Worm (Caenorhabditis elegans) whole organism, early embryonic: ENCODE measurements around the gene F38E1.10.
A peak's percentile ranks its signal among the peaks of the same experiment; 100 is the strongest.
"Not testable (repeated sequence)": the region's sequence is repeated elsewhere in the genome, so short reads cannot be mapped to it uniquely, and the experiment has no call there.

Experiments used
- B0310.2 ChIP-seq: sonication (generic microtip); optimal IDR thresholded peaks from 2 replicates; lab custom pipeline; 2016; ENCODE audit warnings: mild to moderate bottlenecking, missing genetic modification characterization, missing compliant biosample characterization
- F13C5.2 ChIP-seq: sonication (generic microtip); optimal IDR thresholded peaks from 2 replicates; lab custom pipeline; 2017; ENCODE audit warnings: mild to moderate bottlenecking, missing genetic modification characterization, inconsistent platforms, missing compliant biosample characterization
- aly-1 ChIP-seq: sonication (generic microtip); optimal IDR thresholded peaks from 2 replicates; lab custom pipeline; 2016; ENCODE audit warnings: missing genetic modification characterization, missing compliant biosample characterization
- ama-1 ChIP-seq: fragments of 150-350 bp; optimal IDR thresholded peaks from 2 replicates; lab custom pipeline; 2014
- ceh-13 ChIP-seq: fragments of 200-800 bp; sonication (Bioruptor generic); optimal IDR thresholded peaks from 2 replicates; lab custom pipeline; 2018; ENCODE audit warnings: mild to moderate bottlenecking, missing genetic modification characterization, missing compliant biosample characterization
- ceh-36 ChIP-seq: sonication (generic microtip); optimal IDR thresholded peaks from 2 replicates; lab custom pipeline; 2016; ENCODE audit warnings: missing genetic modification characterization, inconsistent platforms, missing compliant biosample characterization
- ets-7 ChIP-seq: sonication (generic microtip); optimal IDR thresholded peaks from 2 replicates; lab custom pipeline; 2016; ENCODE audit warnings: missing genotype, missing genetic modification characterization, missing compliant biosample characterization
- flt-1 ChIP-seq: fragments of 200-800 bp; sonication (Bioruptor generic); IDR thresholded peaks from 2 replicates; pipeline ENCODE4 v1.3.6; 2022; ENCODE audit warnings: missing genetic modification characterization, missing compliant biosample characterization
- hmbx-1 ChIP-seq: sonication (generic microtip); optimal IDR thresholded peaks from 2 replicates; lab custom pipeline; 2016; ENCODE audit warnings: mild to moderate bottlenecking, missing genetic modification characterization, missing compliant biosample characterization
- hmg-4 ChIP-seq: fragments of 200-800 bp; sonication (Bioruptor generic); optimal IDR thresholded peaks from 2 replicates; lab custom pipeline; 2018; ENCODE audit warnings: mild to moderate bottlenecking, missing genetic modification characterization, missing compliant biosample characterization
- hnd-1 ChIP-seq: sonication (generic microtip); optimal IDR thresholded peaks from 2 replicates; lab custom pipeline; 2016; ENCODE audit warnings: missing genetic modification characterization, missing compliant biosample characterization
- pes-1 ChIP-seq: fragments of 200-800 bp; sonication (Bioruptor generic); IDR thresholded peaks from 2 replicates; pipeline ENCODE4 v1.3.6; 2022; ENCODE audit warnings: missing genetic modification reagents, missing genetic modification characterization, missing compliant biosample characterization
- scrt-1 ChIP-seq: fragments of 200-800 bp; sonication (Bioruptor generic); IDR thresholded peaks from 2 replicates; pipeline ENCODE4 v1.3.6; 2022; ENCODE audit warnings: missing genetic modification characterization, missing compliant biosample characterization
- sea-1 ChIP-seq: fragments of 200-800 bp; sonication (Bioruptor generic); conservative IDR thresholded peaks from 2 replicates; pipeline ENCODE4 v1.3.6; 2022; ENCODE audit warnings: missing genetic modification characterization, missing compliant biosample characterization
- tbx-11 ChIP-seq: fragments of 200-800 bp; sonication (Bioruptor generic); IDR thresholded peaks from 2 replicates; pipeline ENCODE4 v1.3.6; 2022; ENCODE audit warnings: missing genetic modification characterization, missing compliant biosample characterization
- tbx-37 ChIP-seq: fragments of 200-800 bp; sonication (Bioruptor generic); conservative IDR thresholded peaks from 2 replicates; pipeline ENCODE4 v1.3.6; 2022; ENCODE audit warnings: missing genetic modification reagents, missing genetic modification characterization, missing compliant biosample characterization
- tra-4 ChIP-seq: sonication (generic microtip); optimal IDR thresholded peaks from 2 replicates; lab custom pipeline; 2017; ENCODE audit warnings: missing genetic modification characterization, missing compliant biosample characterization

F38E1.10 gene

DNA sequence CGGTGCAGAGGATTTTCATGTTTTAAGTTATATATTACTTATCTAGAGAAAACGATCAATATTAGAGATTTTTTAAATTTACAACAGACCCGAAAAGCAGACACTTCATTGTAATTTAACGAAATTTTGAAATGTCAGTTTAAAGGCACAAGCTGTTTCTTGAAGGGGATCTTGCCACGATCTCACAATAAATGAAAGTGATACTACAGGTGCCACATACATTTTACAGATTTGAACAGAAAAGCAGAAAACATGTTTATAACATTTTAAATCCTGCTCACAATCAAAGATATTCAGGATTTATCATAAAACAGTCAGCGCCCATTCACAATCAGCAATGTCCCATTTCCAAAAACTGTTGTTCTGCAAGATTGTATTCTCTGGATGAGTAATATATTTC, 25.4 kb downstream of the F38E1.10 start:
- TF ChIP-seq hmbx-1 (no peak), ets-7 (tag; lab: Kevin White, UChicago) (no peak), aly-1 (no peak), tbx-11 (no peak), ceh-13 (GFP tag; lab: Kevin White, UChicago) (no peak), hmg-4 (GFP tag; lab: Kevin White, UChicago) (no peak), hnd-1 (no peak), F13C5.2 (tag; lab: Kevin White, UChicago) (no peak), pes-1 (no peak), B0310.2 (tag; lab: Kevin White, UChicago) (no peak), ama-1 (lab: Kevin White, UChicago) (no peak), ceh-36 (tag; lab: Kevin White, UChicago) (no peak), tra-4 (no peak), sea-1 (GFP tag; lab: Robert Waterston, UW) (no peak), flt-1 (GFP tag; lab: Robert Waterston, UW) (no peak), tbx-37 (no peak), scrt-1 (GFP tag; lab: Robert Waterston, UW) (no peak)

DNA sequence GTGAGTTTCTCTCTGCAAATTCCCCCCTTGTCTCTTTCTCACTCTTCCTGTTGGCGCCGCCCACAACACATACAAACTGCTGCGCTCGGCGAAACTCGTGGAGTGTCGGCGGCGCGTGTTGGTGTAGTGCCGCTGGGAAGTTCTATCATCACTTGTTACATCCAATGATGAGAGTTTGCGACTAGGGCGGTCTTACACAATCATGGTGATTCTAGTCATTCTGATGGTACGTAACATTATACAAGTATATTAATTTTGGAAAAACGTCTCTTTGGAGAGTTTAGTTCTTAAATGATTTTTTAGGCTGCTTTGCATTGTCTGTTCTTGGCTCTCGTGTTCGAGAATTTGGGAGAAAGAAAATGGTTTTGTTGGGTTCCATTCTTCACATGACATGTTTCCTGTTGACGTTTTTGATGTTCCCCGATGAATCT, 26.3 kb downstream of the F38E1.10 start:
- TF ChIP-seq tbx-37 (no peak), ama-1 (lab: Kevin White, UChicago) (peak; percentile 46), ceh-36 (tag; lab: Kevin White, UChicago) (no peak), tra-4 (no peak), hnd-1 (no peak), F13C5.2 (tag; lab: Kevin White, UChicago) (peak; percentile 72), scrt-1 (GFP tag; lab: Robert Waterston, UW) (no peak)

DNA sequence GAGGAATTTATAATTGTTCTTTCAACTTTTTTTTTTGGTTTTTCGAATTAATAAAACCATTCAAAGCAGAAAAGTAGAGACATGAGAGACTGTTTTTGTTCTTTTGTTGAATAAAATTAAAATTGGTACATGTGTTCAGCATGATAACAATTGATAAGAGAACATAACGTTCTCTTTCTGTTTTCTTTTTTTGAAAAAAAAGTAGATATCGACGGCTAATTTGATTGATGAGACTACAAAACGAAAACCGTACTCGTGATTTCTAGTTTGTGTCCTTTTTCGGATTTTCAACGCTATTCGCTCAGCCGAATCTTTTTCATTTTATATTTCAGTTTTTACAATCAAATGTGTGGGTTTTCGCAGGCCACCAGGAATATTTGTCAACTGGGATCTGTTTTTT, 29.9 kb downstream of the F38E1.10 start, which contains the start of gene C08D8.1:
Gene C08D8.1, plus strand, starts transcription at position 324 of the 400 bp plus-strand sequence.
- no peak for TF ChIP-seq F13C5.2 (tag; lab: Kevin White, UChicago)
- no peak for TF ChIP-seq ets-7 (tag; lab: Kevin White, UChicago)
- TF ChIP-seq ceh-13 (GFP tag; lab: Kevin White, UChicago) = no peak

DNA sequence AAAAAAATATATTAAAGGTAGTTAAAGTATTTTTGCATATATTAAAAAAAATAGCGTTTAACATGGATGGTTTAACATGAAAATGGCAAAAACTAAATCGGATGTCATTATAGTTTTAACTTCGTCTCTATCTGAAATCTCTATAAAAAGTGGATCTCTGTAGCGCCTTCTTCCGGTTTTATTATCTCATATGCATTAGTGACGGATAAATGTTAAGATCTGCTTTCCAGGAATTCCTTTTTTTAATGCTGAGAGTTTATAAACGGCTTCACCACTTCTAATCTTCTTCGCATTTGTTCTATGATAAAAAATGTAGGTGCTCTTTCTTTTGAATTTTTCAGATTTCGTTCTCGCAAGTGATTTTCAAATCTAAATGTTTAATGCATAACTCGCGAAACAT, 32.9 kb downstream of the F38E1.10 start:
- TF ChIP-seq tbx-37 = no peak
- no peak for TF ChIP-seq sea-1 (GFP tag; lab: Robert Waterston, UW)
- no peak for TF ChIP-seq ama-1 (lab: Kevin White, UChicago)
- TF ChIP-seq scrt-1 (GFP tag; lab: Robert Waterston, UW) = no peak
- no peak for TF ChIP-seq F13C5.2 (tag; lab: Kevin White, UChicago)
- TF ChIP-seq ceh-36 (tag; lab: Kevin White, UChicago) = no peak
- TF ChIP-seq hnd-1 = no peak
- TF ChIP-seq ets-7 (tag; lab: Kevin White, UChicago) = no peak
- TF ChIP-seq tbx-11 = no peak
- no peak for TF ChIP-seq pes-1

DNA sequence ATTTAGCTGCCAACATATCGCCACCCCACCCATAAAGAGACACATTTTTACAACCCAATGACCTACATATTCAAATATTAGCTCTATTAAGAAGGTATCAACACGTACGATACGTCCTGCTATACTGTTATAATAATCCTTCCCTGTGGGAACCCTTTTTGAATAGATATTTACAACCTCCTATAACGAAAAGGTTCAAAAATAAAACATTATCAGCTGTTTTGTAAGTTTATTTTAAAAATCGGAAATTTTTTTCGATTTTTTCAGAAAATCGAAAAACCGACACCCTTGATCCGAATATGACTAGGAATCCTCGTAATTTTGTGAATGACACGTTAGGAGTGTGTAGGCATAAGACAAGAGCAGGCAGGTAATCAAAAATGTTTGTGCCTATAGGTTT, 34.4 kb downstream of the F38E1.10 start, which contains the start of gene C08D8.7:
Gene C08D8.7, plus strand, starts transcription at position 301 of the 400 bp plus-strand sequence.
- not testable (repeated sequence) for TF ChIP-seq ama-1 (lab: Kevin White, UChicago); F13C5.2 (tag; lab: Kevin White, UChicago); ceh-13 (GFP tag; lab: Kevin White, UChicago)

DNA sequence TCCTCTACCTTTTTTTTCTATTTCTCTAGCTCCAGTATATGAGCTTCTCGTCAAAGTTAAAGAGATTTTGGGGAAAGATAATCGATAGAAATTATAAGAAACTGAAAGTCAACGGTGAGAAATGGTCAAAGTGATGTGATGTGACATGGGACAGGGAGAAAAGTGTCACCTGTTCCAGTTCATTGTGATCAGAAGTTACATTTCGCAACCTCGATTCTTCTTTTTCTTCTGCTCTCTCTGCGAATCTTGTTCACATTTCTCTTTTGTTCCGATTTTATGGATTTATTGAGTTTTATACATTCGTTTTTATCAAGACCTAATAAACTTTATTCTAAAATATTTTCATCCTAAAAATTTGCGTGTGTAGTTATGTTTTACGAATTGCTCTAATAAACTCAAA, 39.7 kb downstream of the F38E1.10 start:
- TF ChIP-seq hnd-1 (no peak), hmg-4 (GFP tag; lab: Kevin White, UChicago) (no peak), F13C5.2 (tag; lab: Kevin White, UChicago) (no peak), ama-1 (lab: Kevin White, UChicago) (no peak), flt-1 (GFP tag; lab: Robert Waterston, UW) (no peak), B0310.2 (tag; lab: Kevin White, UChicago) (no peak), aly-1 (no peak), scrt-1 (GFP tag; lab: Robert Waterston, UW) (no peak), pes-1 (no peak), ets-7 (tag; lab: Kevin White, UChicago) (no peak), tra-4 (no peak)

DNA sequence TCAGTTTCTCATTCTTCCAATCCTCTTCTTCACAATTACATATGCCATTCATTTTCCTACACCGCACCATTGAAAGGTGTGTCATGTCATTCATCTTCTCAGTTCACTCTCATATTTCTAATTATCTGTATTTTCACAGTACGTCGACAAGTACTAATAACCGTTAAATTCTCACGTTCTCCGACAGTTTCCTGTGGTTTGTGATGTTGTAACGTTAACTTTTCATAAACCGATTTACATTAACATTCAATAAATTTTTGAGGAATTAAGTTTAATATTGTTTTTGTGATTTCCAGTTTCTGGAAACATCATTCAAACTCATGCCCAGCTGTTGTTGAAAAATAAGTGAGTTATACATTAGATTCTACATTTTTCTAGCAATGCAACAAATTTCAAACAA, 41.0 kb downstream of the F38E1.10 start, which contains the start of gene tmd-2:
Gene tmd-2, plus strand, starts transcription at position 301 of the 400 bp plus-strand sequence.
- TF ChIP-seq ama-1 (lab: Kevin White, UChicago) = no peak
- TF ChIP-seq F13C5.2 (tag; lab: Kevin White, UChicago) = no peak
- no peak for TF ChIP-seq B0310.2 (tag; lab: Kevin White, UChicago)
- TF ChIP-seq scrt-1 (GFP tag; lab: Robert Waterston, UW) = no peak
- no peak for TF ChIP-seq tbx-37
- no peak for TF ChIP-seq ets-7 (tag; lab: Kevin White, UChicago)
- no peak for TF ChIP-seq hmg-4 (GFP tag; lab: Kevin White, UChicago)
- no peak for TF ChIP-seq pes-1
- TF ChIP-seq aly-1 = no peak

DNA sequence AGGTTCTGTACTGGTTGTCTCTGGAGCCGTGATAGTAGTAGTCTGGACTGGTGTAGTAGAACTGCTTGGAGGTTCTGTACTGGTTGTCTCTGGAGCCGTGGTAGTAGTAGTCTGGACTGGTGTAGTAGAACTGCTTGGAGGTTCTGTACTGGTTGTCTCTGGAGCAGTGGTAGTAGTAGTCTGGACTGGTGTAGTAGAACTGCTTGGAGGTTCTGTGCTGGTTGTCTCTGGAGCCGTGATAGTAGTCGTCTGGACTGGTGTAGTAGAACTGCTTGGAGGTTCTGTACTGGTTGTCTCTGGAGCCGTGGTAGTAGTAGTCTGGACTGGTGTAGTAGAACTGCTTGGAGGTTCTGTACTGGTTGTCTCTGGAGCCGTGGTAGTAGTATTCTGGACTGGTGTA, 45.9 kb downstream of the F38E1.10 start:
- TF ChIP-seq scrt-1 (GFP tag; lab: Robert Waterston, UW) = 0 out of 2 replicates have a peak, but pooled peaks have one; percentile 47

DNA sequence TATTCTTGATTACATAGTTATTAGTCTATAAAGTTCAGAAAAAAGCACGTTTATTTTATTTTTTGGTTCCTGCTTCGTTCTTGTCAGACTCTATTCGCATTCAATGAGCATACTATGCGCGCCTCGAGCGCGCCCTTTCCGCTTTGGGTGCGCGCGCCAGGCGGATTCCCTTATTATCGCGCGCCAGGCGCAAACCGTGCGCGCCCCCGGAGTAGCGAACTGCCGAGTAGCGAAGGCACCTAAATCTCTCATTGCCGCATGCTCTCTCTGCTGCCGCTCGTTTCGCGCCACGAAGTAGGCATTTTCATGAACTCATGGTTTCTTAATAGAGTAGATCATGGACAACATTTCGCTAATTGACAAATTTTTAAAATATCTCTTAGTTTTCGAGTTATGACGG, 48.2 kb downstream of the F38E1.10 start:
- TF ChIP-seq ceh-13 (GFP tag; lab: Kevin White, UChicago) = no peak
- no peak for TF ChIP-seq ama-1 (lab: Kevin White, UChicago)
- TF ChIP-seq sea-1 (GFP tag; lab: Robert Waterston, UW) = no peak
- TF ChIP-seq ceh-36 (tag; lab: Kevin White, UChicago) = no peak
- no peak for TF ChIP-seq tra-4
- no peak for TF ChIP-seq hmg-4 (GFP tag; lab: Kevin White, UChicago)
- no peak for TF ChIP-seq ets-7 (tag; lab: Kevin White, UChicago)
- no peak for TF ChIP-seq hnd-1
- TF ChIP-seq tbx-11 = no peak
- no peak for TF ChIP-seq B0310.2 (tag; lab: Kevin White, UChicago)
- TF ChIP-seq aly-1 = no peak
- TF ChIP-seq flt-1 (GFP tag; lab: Robert Waterston, UW) = no peak
- TF ChIP-seq hmbx-1 = no peak
- TF ChIP-seq pes-1 = no peak
- TF ChIP-seq scrt-1 (GFP tag; lab: Robert Waterston, UW) = no peak
- TF ChIP-seq F13C5.2 (tag; lab: Kevin White, UChicago) = no peak
- no peak for TF ChIP-seq tbx-37
